Worm (Caenorhabditis elegans) whole organism, L4 larva: ENCODE results near the gene grd-5.

Experiments
- F10B5.3 ChIP-seq: sonication (generic microtip); optimal IDR thresholded peaks from 2 replicates; lab custom pipeline; 2016; ENCODE audit warnings: mild to moderate bottlenecking, missing genetic modification characterization, missing compliant biosample characterization
- F37D6.2 ChIP-seq: sonication (generic microtip); optimal IDR thresholded peaks from 2 replicates; lab custom pipeline; 2016; ENCODE audit warnings: mild to moderate bottlenecking, missing genetic modification characterization, missing compliant biosample characterization
- T20F7.1 ChIP-seq: fragments of 200-800 bp; sonication (Bioruptor generic); optimal IDR thresholded peaks from 2 replicates; lab custom pipeline; 2018; ENCODE audit warnings: mild to moderate bottlenecking, missing genetic modification characterization, missing compliant biosample characterization
- T26A8.4 ChIP-seq: fragments of 200-800 bp; sonication (Bioruptor generic); IDR thresholded peaks from 2 replicates; pipeline ENCODE4 v1.3.6; 2022; ENCODE audit warnings: missing genetic modification characterization, missing compliant biosample characterization
- Y105C5A.15 ChIP-seq: fragments of 200-800 bp; sonication (Bioruptor generic); IDR thresholded peaks from 2 replicates; pipeline ENCODE4 v1.3.6; 2022; ENCODE audit warnings: missing genetic modification characterization, missing compliant biosample characterization
- Y5F2A.4 ChIP-seq: fragments of 200-800 bp; sonication (Bioruptor generic); optimal IDR thresholded peaks from 2 replicates; lab custom pipeline; 2018; ENCODE audit warnings: mild to moderate bottlenecking, missing genetic modification characterization, missing compliant biosample characterization
- ZK337.2 ChIP-seq: fragments of 200-800 bp; sonication (Bioruptor generic); IDR thresholded peaks from 2 replicates; pipeline ENCODE4 v1.3.6; 2022; ENCODE audit warnings: missing genetic modification reagents, missing genetic modification characterization, missing compliant biosample characterization
- aha-1 ChIP-seq: fragments of 150-350 bp; peaks from one replicate; lab custom pipeline; 2014; ENCODE audit warnings: missing biosample characterization, missing genetic modification characterization
- arid-1 ChIP-seq: fragments of 200-800 bp; sonication (Bioruptor generic); conservative IDR thresholded peaks from 2 replicates; pipeline ENCODE4 v1.3.6; 2022; ENCODE audit warnings: missing genetic modification reagents, missing genetic modification characterization, missing compliant biosample characterization
- ceh-44 ChIP-seq: fragments of 200-800 bp; sonication (Bioruptor generic); IDR thresholded peaks from 2 replicates; pipeline ENCODE4 v1.3.6; 2022; ENCODE audit warnings: missing genetic modification reagents, missing genetic modification characterization, missing compliant biosample characterization
- ceh-82 ChIP-seq: sonication (generic microtip); optimal IDR thresholded peaks from 2 replicates; lab custom pipeline; 2017; ENCODE audit warnings: missing biosample characterization, missing genetic modification characterization
- cey-2 ChIP-seq: sonication (generic microtip); optimal IDR thresholded peaks from 3 replicates; lab custom pipeline; 2017; ENCODE audit warnings: missing genetic modification characterization, mild to moderate bottlenecking, missing compliant biosample characterization, antibody characterized with exemption, borderline replicate concordance; ENCODE audit not compliant: insufficient read depth
- daf-12 ChIP-seq: fragments of 150-350 bp; optimal IDR thresholded peaks from 2 replicates; lab custom pipeline; 2014; ENCODE audit warnings: missing biosample characterization, missing genetic modification reagents, missing genetic modification characterization
- daf-16 ChIP-seq, 3 experiments: sonication (generic microtip); optimal IDR thresholded peaks; 2 replicates each; lab custom pipeline; 2016 to 2017; ENCODE audit warnings: missing genetic modification characterization in 3 of 3, missing genetic modification reagents in 3 of 3, mild to moderate bottlenecking in 2 of 3, missing compliant biosample characterization in 2 of 3, missing biosample characterization in 1 of 3, moderate library complexity in 1 of 3
- daf-8 ChIP-seq: fragments of 200-800 bp; sonication (Bioruptor generic); IDR thresholded peaks from 2 replicates; pipeline ENCODE4 v1.3.6; 2022; ENCODE audit warnings: missing genetic modification characterization, missing compliant biosample characterization
- dmd-6 ChIP-seq: fragments of 200-800 bp; sonication (Bioruptor generic); IDR thresholded peaks from 2 replicates; pipeline ENCODE4 v1.3.6; 2022; ENCODE audit warnings: missing genetic modification reagents, missing genetic modification characterization, missing compliant biosample characterization
- dmd-8 ChIP-seq: fragments of 200-800 bp; sonication (Bioruptor generic); IDR thresholded peaks from 2 replicates; pipeline ENCODE4 v1.3.6; 2022; ENCODE audit warnings: missing genetic modification characterization, missing compliant biosample characterization
- dpl-1 ChIP-seq: fragments of 150-350 bp; optimal IDR thresholded peaks from 2 replicates; lab custom pipeline; 2014; ENCODE audit warnings: missing biosample characterization, missing genetic modification reagents, missing genetic modification characterization
- duxl-1 ChIP-seq: sonication (generic microtip); optimal IDR thresholded peaks from 2 replicates; lab custom pipeline; 2016; ENCODE audit warnings: mild to moderate bottlenecking, missing genetic modification characterization, moderate library complexity, missing compliant biosample characterization; ENCODE audit not compliant: poor library complexity
- egl-27 ChIP-seq: sonication (generic microtip); optimal IDR thresholded peaks from 3 replicates; lab custom pipeline; 2017; ENCODE audit warnings: missing biosample characterization, missing genetic modification reagents, missing genetic modification characterization
- egl-43 ChIP-seq: fragments of 200-800 bp; sonication (Bioruptor generic); IDR thresholded peaks from 2 replicates; pipeline ENCODE4 v1.3.6; 2022; ENCODE audit warnings: missing genetic modification reagents, missing genetic modification characterization, missing compliant biosample characterization
- hlh-30 ChIP-seq: sonication (generic microtip); optimal IDR thresholded peaks from 2 replicates; lab custom pipeline; 2017; ENCODE audit warnings: antibody characterized with exemption, mild to moderate bottlenecking, missing genetic modification characterization, missing compliant biosample characterization; ENCODE audit not compliant: insufficient read depth
- jun-1 ChIP-seq: fragments of 150-350 bp; optimal IDR thresholded peaks from 2 replicates; lab custom pipeline; 2014; ENCODE audit warnings: missing biosample characterization, missing genetic modification reagents, missing genetic modification characterization
- lin-15B ChIP-seq: fragments of 150-350 bp; sonication (generic microtip); optimal IDR thresholded peaks from 3 replicates; lab custom pipeline; 2014; ENCODE audit warnings: missing biosample characterization, missing genetic modification characterization
- lin-38 ChIP-seq: fragments of 200-800 bp; sonication (Bioruptor generic); IDR thresholded peaks from 2 replicates; pipeline ENCODE4 v1.3.6; 2022; ENCODE audit warnings: missing genetic modification reagents, missing genetic modification characterization, missing compliant biosample characterization
- lin-39 ChIP-seq: fragments of 150-350 bp; optimal IDR thresholded peaks from 2 replicates; lab custom pipeline; 2014; ENCODE audit warnings: missing biosample characterization, missing genetic modification reagents, missing genetic modification characterization
- madf-5 ChIP-seq, 2 experiments: fragments of 200-800 bp; sonication (Bioruptor generic); IDR thresholded peaks; 2 replicates each; pipeline ENCODE4 v1.3.6; 2022; ENCODE audit warnings: missing compliant biosample characterization in 2 of 2, missing genetic modification characterization in 2 of 2
- mep-1 ChIP-seq: fragments of 150-350 bp; sonication (generic microtip); optimal IDR thresholded peaks from 3 replicates; lab custom pipeline; 2014; ENCODE audit warnings: missing biosample characterization, missing genetic modification characterization
- mxl-3 ChIP-seq: fragments of 200-800 bp; sonication (Bioruptor generic); optimal IDR thresholded peaks from 2 replicates; lab custom pipeline; 2018; ENCODE audit warnings: mild to moderate bottlenecking, missing genetic modification characterization, missing compliant biosample characterization
- nhr-10 ChIP-seq: fragments of 150-350 bp; optimal IDR thresholded peaks from 2 replicates; lab custom pipeline; 2014; ENCODE audit warnings: missing biosample characterization, missing genetic modification characterization
- nhr-111 ChIP-seq: fragments of 200-800 bp; sonication (Bioruptor generic); optimal IDR thresholded peaks from 2 replicates; lab custom pipeline; 2018; ENCODE audit warnings: mild to moderate bottlenecking, missing genetic modification characterization, missing compliant biosample characterization
- nhr-25 ChIP-seq: sonication (generic microtip); optimal IDR thresholded peaks from 2 replicates; lab custom pipeline; 2017; ENCODE audit warnings: missing genetic modification characterization, mild to moderate bottlenecking, missing compliant biosample characterization, antibody characterized with exemption, moderate library complexity, borderline replicate concordance; ENCODE audit not compliant: insufficient read depth
- nhr-6 ChIP-seq: fragments of 150-350 bp; optimal IDR thresholded peaks from 2 replicates; lab custom pipeline; 2014; ENCODE audit warnings: missing biosample characterization, missing genetic modification characterization
- pha-4 ChIP-seq, 2 experiments: fragments of 150-350 bp in 1 of 2; fragments of 200-800 bp in 1 of 2; sonication (Bioruptor generic) in 1 of 2; IDR thresholded peaks in 1 of 2; optimal IDR thresholded peaks in 1 of 2; 2 replicates each; pipeline versions ENCODE4 v1.3.6 to Lab custom; 2014 to 2022; ENCODE audit warnings: missing genetic modification characterization in 2 of 2, missing genetic modification reagents in 2 of 2, missing biosample characterization in 1 of 2, missing compliant biosample characterization in 1 of 2
- php-3 ChIP-seq: fragments of 200-800 bp; sonication (Bioruptor generic); IDR thresholded peaks from 2 replicates; pipeline ENCODE4 v1.3.6; 2022; ENCODE audit warnings: missing genetic modification reagents, missing genetic modification characterization, missing compliant biosample characterization
- sdz-12 ChIP-seq: fragments of 200-800 bp; sonication (Bioruptor generic); optimal IDR thresholded peaks from 2 replicates; lab custom pipeline; 2018; ENCODE audit warnings: mild to moderate bottlenecking, missing genetic modification characterization, missing compliant biosample characterization
- skn-1 ChIP-seq: fragments of 150-350 bp; optimal IDR thresholded peaks from 2 replicates; lab custom pipeline; 2014; ENCODE audit warnings: missing biosample characterization, missing genetic modification characterization
- spr-1 ChIP-seq: sonication (generic microtip); optimal IDR thresholded peaks from 2 replicates; lab custom pipeline; 2016; ENCODE audit warnings: mild to moderate bottlenecking, missing genetic modification characterization, missing compliant biosample characterization
- tag-97 ChIP-seq: fragments of 200-800 bp; sonication (Bioruptor generic); IDR thresholded peaks from 2 replicates; pipeline ENCODE4 v1.3.6; 2022; ENCODE audit warnings: missing genetic modification characterization, missing compliant biosample characterization
- unc-130 ChIP-seq: sonication (generic microtip); optimal IDR thresholded peaks from 2 replicates; lab custom pipeline; 2016; ENCODE audit warnings: missing genetic modification reagents, missing genetic modification characterization, missing compliant biosample characterization
- unc-39 ChIP-seq: sonication (generic microtip); optimal IDR thresholded peaks from 2 replicates; lab custom pipeline; 2017; ENCODE audit warnings: missing biosample characterization, missing genetic modification characterization
- unc-62 ChIP-seq, 3 experiments: fragments of 150-350 bp in 1 of 3; sonication (generic microtip); optimal IDR thresholded peaks in 2 of 3; peaks in 1 of 3; 1 replicate in 1 of 3; 2 replicates in 2 of 3; lab custom pipeline; 2014 to 2017; ENCODE audit warnings: missing biosample characterization in 3 of 3, missing genetic modification characterization in 3 of 3, missing genetic modification reagents in 3 of 3, missing genotype in 1 of 3
- zip-11 ChIP-seq: fragments of 200-800 bp; sonication (Bioruptor generic); IDR thresholded peaks from 2 replicates; pipeline ENCODE4 v1.3.6; 2022; ENCODE audit warnings: missing genetic modification characterization, missing compliant biosample characterization
- zip-2 ChIP-seq: fragments of 150-350 bp; optimal IDR thresholded peaks from 2 replicates; lab custom pipeline; 2014; ENCODE audit warnings: missing biosample characterization, missing genetic modification characterization
- ztf-11 ChIP-seq: fragments of 150-350 bp; optimal IDR thresholded peaks from 2 replicates; lab custom pipeline; 2014; ENCODE audit warnings: missing biosample characterization, missing genetic modification characterization
- ztf-7 ChIP-seq: fragments of 150-350 bp; optimal IDR thresholded peaks from 2 replicates; lab custom pipeline; 2014; ENCODE audit warnings: missing biosample characterization, missing genetic modification characterization

Gene grd-5

DNA sequence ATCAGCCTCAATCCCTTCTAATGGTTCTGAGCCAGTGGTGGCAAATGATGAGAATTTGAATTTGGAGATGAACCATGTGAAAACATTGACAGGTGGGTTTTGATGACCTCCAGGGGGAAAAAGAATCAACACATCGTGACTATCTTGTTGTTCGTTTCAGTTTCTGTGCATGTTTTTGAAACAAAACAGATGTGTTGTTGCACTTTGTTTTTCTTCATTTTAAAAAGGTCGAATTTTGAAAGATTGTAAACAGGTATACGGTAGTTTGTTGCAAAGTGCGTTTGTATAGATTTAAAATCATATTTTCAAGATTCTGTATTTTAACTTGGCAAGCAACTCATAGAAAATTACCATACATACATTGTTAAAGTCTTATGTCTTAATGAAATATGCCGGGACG is 31.5 kb downstream of the grd-5 start:
- TF ChIP-seq daf-16 (GFP tag; optimal IDR thresholded peaks at IDR 0.05; lab: Kevin White, UChicago) (peak in 1 of 2 experiments; percentile 73), daf-16 (tag; optimal IDR thresholded peaks at IDR 0.05; lab: Kevin White, UChicago) (peak; percentile 68), ceh-82 (tag; lab: Kevin White, UChicago) (no peak), hlh-30 (tag; lab: Kevin White, UChicago) (peak; percentile 15)
- TF ChIP-seq, all 104 proteins: peak for 2

- peak; percentile 74 for TF ChIP-seq cey-2 (tag; lab: Kevin White, UChicago)
- peak; percentile 88 to 96 for TF ChIP-seq unc-62 (GFP tag; optimal IDR thresholded peaks at IDR 0.05 in 1 of 2; lab: Kevin White, UChicago)
- TF ChIP-seq unc-62 (tag; optimal IDR thresholded peaks at IDR 0.05; lab: Kevin White, UChicago) = no peak
- no peak for TF ChIP-seq spr-1 (tag; lab: Kevin White, UChicago)
- TF ChIP-seq ztf-7 (tag; lab: Kevin White, UChicago) = no peak
- no peak for TF ChIP-seq Y105C5A.15 (GFP tag; lab: Robert Waterston, UW)
- TF ChIP-seq zip-2 (tag; lab: Kevin White, UChicago) = no peak
- 0 out of 2 replicates have a peak, but pooled peaks have one; percentile 35 for TF ChIP-seq T26A8.4 (GFP tag; lab: Robert Waterston, UW)
- TF ChIP-seq tag-97 (GFP tag; lab: Robert Waterston, UW) = no peak
- no peak for TF ChIP-seq daf-8
- no peak for TF ChIP-seq ztf-11 (tag; lab: Kevin White, UChicago)
- no peak for TF ChIP-seq aha-1 (tag; lab: Kevin White, UChicago)
- no peak for TF ChIP-seq egl-27 (tag; lab: Kevin White, UChicago)
- no peak for TF ChIP-seq duxl-1 (tag; lab: Kevin White, UChicago)
- no peak for TF ChIP-seq skn-1 (tag; lab: Kevin White, UChicago)
- no peak for TF ChIP-seq ZK337.2 (GFP tag; lab: Robert Waterston, UW)
- peak; percentile 55 for TF ChIP-seq nhr-10 (tag; lab: Kevin White, UChicago)
- TF ChIP-seq pha-4 (GFP tag; IDR thresholded peaks at IDR 0.05; lab: Robert Waterston, UW) = peak; percentile 85; the same call in 1 of the 2 replicates
- TF ChIP-seq pha-4 (tag; optimal IDR thresholded peaks at IDR 0.05; lab: Kevin White, UChicago) = peak; percentile 23
- TF ChIP-seq php-3 (GFP tag; lab: Robert Waterston, UW) = peak; percentile 99
- no peak for TF ChIP-seq arid-1 (GFP tag; lab: Robert Waterston, UW)
- no peak for TF ChIP-seq nhr-25 (tag; lab: Kevin White, UChicago)
- no peak for TF ChIP-seq ceh-82 (tag; lab: Kevin White, UChicago)
- TF ChIP-seq ceh-44 = no peak
- TF ChIP-seq mep-1 (tag; lab: Kevin White, UChicago) = peak; percentile 56
- no peak for TF ChIP-seq daf-12 (tag; lab: Kevin White, UChicago)
- no peak for TF ChIP-seq sdz-12 (GFP tag; lab: Kevin White, UChicago)
- TF ChIP-seq lin-39 (tag; lab: Kevin White, UChicago) = no peak
- no peak for TF ChIP-seq F10B5.3 (tag; lab: Kevin White, UChicago)
- TF ChIP-seq mxl-3 (GFP tag; lab: Kevin White, UChicago) = peak; percentile 42
- TF ChIP-seq daf-16 (GFP tag; optimal IDR thresholded peaks at IDR 0.05; lab: Kevin White, UChicago) = peak in 1 of 2 experiments; percentile 94
- TF ChIP-seq daf-16 (tag; optimal IDR thresholded peaks at IDR 0.05; lab: Kevin White, UChicago) = peak; percentile 99
- no peak for TF ChIP-seq dmd-8 (GFP tag; lab: Robert Waterston, UW)
- TF ChIP-seq lin-15B (tag; lab: Kevin White, UChicago) = no peak
- TF ChIP-seq T20F7.1 (GFP tag; lab: Kevin White, UChicago) = peak; percentile 73
- TF ChIP-seq madf-5 (GFP tag; IDR thresholded peaks at IDR 0.05; lab: Robert Waterston, UW) = no peak
- peak; percentile 100 for TF ChIP-seq dmd-6 (GFP tag; lab: Robert Waterston, UW)
- no peak for TF ChIP-seq dpl-1
- TF ChIP-seq F37D6.2 (tag; lab: Kevin White, UChicago) = no peak
- TF ChIP-seq unc-130 (GFP tag; lab: Kevin White, UChicago) = no peak
- TF ChIP-seq jun-1 = peak; percentile 64
- peak; percentile 22 for TF ChIP-seq nhr-6 (tag; lab: Kevin White, UChicago)
- TF ChIP-seq nhr-111 (GFP tag; lab: Kevin White, UChicago) = no peak
- no peak for TF ChIP-seq zip-11 (GFP tag; lab: Robert Waterston, UW)
- no peak for TF ChIP-seq Y5F2A.4 (GFP tag; lab: Kevin White, UChicago)
- TF ChIP-seq unc-39 (tag; lab: Kevin White, UChicago) = no peak
- TF ChIP-seq egl-43 (GFP tag; lab: Robert Waterston, UW) = no peak
- no peak for TF ChIP-seq lin-38 (GFP tag; lab: Robert Waterston, UW)
These were observed 32.3 kb downstream of the grd-5 start for ce11 chrV:8651007-8651711.
